Worm (Caenorhabditis elegans) whole organism, dauer: ENCODE results near the gene T28F12.1.
"Not testable (repeated sequence)": the region's sequence is repeated elsewhere in the genome, so short reads cannot be mapped to it uniquely, and the experiment has no call there.

ENCODE experiments used
- unc-62 ChIP-seq: sonication (generic microtip); optimal IDR thresholded peaks from 2 replicates; lab custom pipeline; 2017; ENCODE audit warnings: missing biosample characterization, missing genetic modification reagents, missing genetic modification characterization

Gene T28F12.1

DNA sequence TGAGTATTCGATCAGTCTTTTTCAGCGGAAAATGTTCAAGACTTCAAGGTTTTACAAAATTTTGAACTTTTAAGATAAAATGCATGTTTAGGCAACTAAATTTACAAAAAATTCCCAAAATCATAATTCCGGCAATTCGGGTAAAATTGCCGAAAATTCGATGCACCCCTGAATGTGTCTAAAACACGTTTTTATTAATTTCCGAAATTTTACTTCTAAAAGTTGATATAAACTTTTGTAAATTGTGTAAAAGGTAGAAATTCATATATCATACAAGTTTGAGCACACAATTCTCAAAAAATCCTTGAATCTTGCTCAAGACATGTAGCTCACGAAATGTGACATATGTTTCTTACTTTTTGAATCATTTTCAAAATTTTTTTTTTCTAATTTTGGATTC lies 12.3 kb downstream of the T28F12.1 start:
- TF ChIP-seq unc-62 (GFP tag; lab: Kevin White, UChicago): no peak

DNA sequence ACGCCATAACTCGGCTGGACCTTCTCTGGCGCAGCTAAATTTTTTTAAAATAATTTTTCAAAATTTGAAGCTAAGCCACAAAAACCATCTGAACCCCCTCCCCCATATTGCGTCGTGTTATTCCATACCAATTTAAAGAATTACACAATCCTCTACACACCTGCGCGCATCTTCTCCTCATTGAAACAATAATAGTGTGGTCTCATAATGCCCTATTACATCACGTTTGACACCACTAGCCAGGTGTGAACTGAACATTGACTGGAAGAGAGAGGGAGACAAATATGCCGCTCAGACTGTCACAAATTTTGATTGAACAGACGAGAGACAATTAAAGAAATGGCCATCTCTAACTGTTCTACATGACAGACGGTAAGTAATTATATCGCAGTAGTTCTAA lies 12.7 kb downstream of the T28F12.1 start:
- no peak for TF ChIP-seq unc-62 (GFP tag; lab: Kevin White, UChicago)

DNA sequence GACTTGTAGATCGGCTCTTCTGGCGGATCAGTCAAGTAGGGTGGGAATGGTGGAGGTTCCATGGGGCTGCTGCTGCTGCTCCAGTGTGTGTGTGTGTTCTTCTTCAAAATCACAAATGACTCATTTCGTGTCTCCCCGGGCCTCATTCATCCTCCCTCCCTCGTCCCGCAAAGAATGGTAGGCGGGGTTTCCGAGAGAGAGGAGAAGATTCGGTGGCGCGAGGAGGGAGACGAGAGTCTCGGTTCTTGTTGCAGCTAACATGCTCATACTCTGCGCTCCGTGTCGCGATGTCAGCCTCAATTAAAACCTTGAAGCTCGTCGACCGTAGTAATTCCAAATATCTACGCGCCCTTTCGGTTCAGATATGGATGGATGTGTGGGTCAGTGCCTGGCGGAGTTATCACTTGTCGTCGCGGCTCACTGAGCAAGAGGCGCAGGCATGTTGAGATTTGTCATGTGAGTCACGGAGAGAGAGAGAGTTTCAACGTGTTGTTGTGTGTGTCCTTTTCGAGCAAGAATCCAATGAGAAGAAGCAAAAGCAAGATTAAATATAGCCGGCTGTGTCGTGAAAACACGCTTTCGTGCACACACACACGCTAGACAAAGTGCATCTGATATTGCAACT lies 14.1 kb downstream of the T28F12.1 start:
- no peak for TF ChIP-seq unc-62 (GFP tag; lab: Kevin White, UChicago)

DNA sequence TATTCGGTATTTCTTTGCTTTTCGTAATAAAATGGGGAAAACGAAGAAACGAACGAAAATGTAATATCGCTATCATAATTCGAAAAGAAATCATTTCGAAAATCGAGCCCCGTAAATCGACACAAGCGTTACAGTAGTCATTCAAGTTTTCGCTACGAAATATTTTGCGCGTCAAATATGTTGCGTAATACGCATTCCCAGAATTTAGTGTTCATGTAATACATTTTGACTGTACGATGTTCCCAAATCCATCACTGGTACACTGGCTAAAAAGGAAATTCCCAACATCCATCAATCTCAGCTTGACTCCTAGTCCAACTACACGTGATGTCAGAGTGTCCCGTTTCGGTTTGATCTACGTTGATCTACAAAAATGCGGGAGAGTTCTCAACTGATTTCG lies 15.1 kb downstream of the T28F12.1 start:
- TF ChIP-seq unc-62 (GFP tag; lab: Kevin White, UChicago): no peak

DNA sequence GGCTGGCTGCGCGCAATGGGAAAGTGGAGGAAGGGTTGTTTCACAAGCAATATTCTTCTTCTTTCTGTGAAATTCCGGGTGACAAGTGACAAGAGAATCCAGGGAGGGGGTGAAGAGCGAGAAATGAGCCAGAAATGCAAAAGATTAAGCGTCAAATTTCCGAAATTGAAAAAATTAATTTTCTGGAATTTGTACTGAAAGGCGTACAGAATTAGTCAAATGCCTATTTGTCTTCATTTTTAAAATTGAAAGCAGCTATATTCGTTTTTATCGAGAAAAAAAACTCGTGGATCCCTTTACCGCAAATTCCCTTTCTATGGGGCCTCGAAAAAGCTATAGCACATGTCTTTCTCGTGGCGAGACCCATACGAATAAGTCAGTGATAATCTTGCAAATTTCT lies 22.9 kb downstream of the T28F12.1 start:
- TF ChIP-seq unc-62 (GFP tag; lab: Kevin White, UChicago): no peak

DNA sequence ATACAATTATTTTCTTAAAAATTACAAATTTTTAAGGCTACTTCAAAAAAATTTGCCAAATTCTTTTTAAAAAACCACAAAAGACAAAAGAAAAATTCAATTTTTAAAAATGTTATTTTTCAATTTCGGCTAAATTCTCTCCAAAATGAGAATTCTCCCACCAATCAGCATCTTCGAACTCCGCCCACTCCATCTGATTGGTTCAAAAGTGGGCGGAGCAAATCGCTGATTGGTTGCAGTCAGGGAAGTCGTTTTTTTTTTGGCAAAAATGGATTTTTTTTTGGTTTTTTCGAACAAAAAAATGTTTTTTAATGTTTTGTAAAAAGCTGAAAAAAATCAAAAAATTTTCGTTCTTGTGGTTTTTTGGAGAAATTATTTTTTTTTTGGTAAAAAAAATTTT lies 27.0 kb downstream of the T28F12.1 start:
- no peak for TF ChIP-seq unc-62 (GFP tag; lab: Kevin White, UChicago)

DNA sequence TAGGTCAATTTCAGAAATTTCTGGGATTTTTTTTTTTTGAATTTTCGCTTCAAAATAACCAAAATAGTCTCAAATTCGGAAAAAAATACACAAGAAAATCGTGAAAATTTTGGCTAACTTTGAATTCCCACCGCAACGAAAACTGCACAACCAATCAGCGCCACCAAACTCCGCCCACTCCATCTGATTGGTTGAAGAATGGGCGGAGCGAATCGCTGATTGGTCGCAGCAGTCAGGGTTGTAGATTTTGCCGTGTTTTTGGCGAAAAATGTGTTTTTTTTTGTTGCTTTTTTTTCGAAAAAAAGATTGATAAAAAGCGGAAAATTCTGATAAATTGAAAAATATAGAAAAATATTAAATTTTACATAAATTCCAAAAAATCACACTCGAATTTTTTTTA lies 34.0 kb downstream of the T28F12.1 start:
- TF ChIP-seq unc-62 (GFP tag; lab: Kevin White, UChicago): no peak

DNA sequence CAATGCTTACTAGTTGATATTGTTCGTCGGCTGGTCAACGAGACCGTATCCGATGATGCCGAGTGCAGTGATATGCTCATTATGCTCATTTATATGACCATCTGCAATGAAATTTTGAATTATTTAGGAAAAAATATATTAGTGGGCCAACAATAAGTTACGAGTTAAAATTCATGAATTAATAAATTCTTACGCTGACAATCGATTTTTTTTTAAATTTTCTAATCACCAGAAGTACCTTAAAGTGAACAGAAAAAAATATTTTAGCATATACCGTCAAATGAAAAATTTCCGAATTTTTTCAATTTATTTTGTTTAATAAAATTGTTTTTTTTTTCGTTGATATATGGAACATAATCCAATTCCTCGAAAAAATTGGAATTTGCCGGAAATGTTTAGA lies 36.4 kb downstream of the T28F12.1 start, which contains the start of gene sos-1:
TSS of gene sos-1 (minus strand) at position 101 of the 400 bp plus-strand sequence.
- no peak for TF ChIP-seq unc-62 (GFP tag; lab: Kevin White, UChicago)

- no peak for TF ChIP-seq unc-62 (GFP tag; lab: Kevin White, UChicago)
These were observed 37.6 kb downstream of the T28F12.1 start for ce11 chrV:4550459-4550858.

DNA sequence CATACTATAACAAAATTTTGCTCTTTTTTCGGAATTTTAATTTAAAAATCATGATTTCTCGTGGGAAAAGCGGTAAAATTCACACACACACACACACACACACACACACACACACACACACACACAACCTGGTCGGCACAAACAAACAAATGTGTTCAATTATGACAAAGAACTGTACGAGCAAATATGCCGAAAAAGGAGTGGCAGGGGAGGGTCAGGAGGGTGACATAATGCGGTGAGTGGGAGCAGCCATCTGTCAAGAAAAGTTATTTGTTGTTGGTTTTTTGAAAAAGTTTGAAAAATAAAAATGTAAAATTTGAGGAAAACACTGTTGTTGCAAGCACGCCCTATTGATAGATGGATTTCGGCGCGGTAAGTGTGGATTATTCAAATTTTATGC lies 39.1 kb downstream of the T28F12.1 start:
- TF ChIP-seq unc-62 (GFP tag; lab: Kevin White, UChicago): no peak

DNA sequence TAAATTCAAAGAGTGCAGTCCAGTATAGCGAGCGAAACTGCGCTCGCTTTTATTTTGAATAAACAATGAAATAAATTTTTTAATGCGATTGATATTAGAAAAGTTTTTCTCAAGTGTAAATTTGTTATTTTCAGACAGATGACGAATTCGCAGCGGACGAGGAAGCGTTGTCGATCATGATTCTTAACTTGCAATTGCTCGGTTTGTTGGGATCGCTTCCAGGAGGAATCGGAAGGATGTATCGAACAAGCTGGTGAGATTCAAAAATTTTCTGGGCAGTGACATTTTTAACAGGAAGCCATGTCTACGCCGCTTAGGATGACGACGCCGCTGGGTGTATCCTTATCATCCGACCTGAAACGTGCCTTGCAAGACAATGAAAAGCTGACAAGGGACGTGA lies 40.7 kb downstream of the T28F12.1 start, which contains the start of gene Y61A9LA.12:
TSS of gene Y61A9LA.12 (plus strand) at position 301 of the 400 bp plus-strand sequence.
- not testable (repeated sequence) for TF ChIP-seq unc-62 (GFP tag; lab: Kevin White, UChicago)

- TF ChIP-seq unc-62 (GFP tag; lab: Kevin White, UChicago): no peak
These were observed 46.9 kb downstream of the T28F12.1 start, which contains the start of gene Y61A9LA.7 for ce11 chrV:4559701-4560100. Gene Y61A9LA.7 (minus strand): TSS chrV:4559801.

ce11 chrV:4560441-4560840 lies 47.6 kb downstream of the T28F12.1 start, which contains the start of gene Y61A9LA.4:
Gene Y61A9LA.4 (plus strand): TSS chrV:4560741.
- not testable (repeated sequence) for TF ChIP-seq unc-62 (GFP tag; lab: Kevin White, UChicago)

- no peak for TF ChIP-seq unc-62 (GFP tag; lab: Kevin White, UChicago)
These were observed 49.7 kb downstream of the T28F12.1 start for ce11 chrV:4562493-4562892.
